Fruit fly (Drosophila melanogaster): ENCODE data around the gene Ten-a.
A peak's percentile ranks its signal among the peaks of the same experiment; 100 is the strongest.

The Ten-a gene

DNA sequence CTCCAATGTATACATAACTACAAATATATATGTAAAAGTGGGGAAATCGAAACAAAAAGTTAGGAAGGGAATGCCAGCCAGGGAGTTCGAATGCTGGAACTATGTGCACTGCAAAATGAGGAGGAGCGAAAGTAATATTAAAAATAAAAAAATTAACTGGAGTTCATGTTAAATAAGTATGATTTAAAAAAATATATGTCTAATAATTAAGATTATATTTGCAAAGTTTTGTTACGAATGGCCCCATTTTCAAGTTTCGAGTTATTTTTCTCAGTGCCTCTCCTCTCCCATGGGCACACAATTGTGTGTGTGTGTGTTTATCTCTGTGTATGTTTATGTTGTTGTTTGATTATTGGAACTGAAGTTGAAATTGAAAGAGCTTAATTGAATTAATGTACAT, 198.9 kb downstream of the Ten-a start (continued):
- peak; percentile 31 for TF ChIP-seq nau (GFP tag; optimal IDR thresholded peaks at IDR 0.05)
- no peak for TF ChIP-seq CG13624 (GFP tag; optimal IDR thresholded peaks at IDR 0.05)
- TF ChIP-seq Lpt (GFP tag; optimal IDR thresholded peaks at IDR 0.05) = no peak
- no peak for TF ChIP-seq BtbVII (GFP tag; optimal IDR thresholded peaks at IDR 0.05)
- TF ChIP-seq CG12155 (GFP tag; optimal IDR thresholded peaks at IDR 0.05) = no peak
- TF ChIP-seq CG2875 (GFP tag; optimal IDR thresholded peaks at IDR 0.05) = peak; percentile 62
- peak; percentile 46 for TF ChIP-seq CG3407 (GFP tag; optimal IDR thresholded peaks at IDR 0.05)
- no peak for TF ChIP-seq Dad (GFP tag; optimal IDR thresholded peaks at IDR 0.05)
- no peak for TF ChIP-seq wdn (GFP tag; IDR thresholded peaks at IDR 0.05)
- TF ChIP-seq Ada2b (GFP tag; IDR thresholded peaks at IDR 0.05) = peak; percentile 61
- TF ChIP-seq onecut (GFP tag; IDR thresholded peaks at IDR 0.05) = no peak
- TF ChIP-seq Sox100B (GFP tag; optimal IDR thresholded peaks at IDR 0.05) = peak; percentile 63
- TF ChIP-seq CG8765 (GFP tag; IDR thresholded peaks at IDR 0.05) = no peak
- TF ChIP-seq ham (GFP tag; IDR thresholded peaks at IDR 0.05) = no peak
- TF ChIP-seq CG6683 (GFP tag; optimal IDR thresholded peaks at IDR 0.05) = no peak
- TF ChIP-seq run (tag; optimal IDR thresholded peaks at IDR 0.05) = no peak
- no peak for TF ChIP-seq CG17568 (GFP tag; optimal IDR thresholded peaks at IDR 0.05)
- TF ChIP-seq hkb (optimal IDR thresholded peaks at IDR 0.05) = no peak
- TF ChIP-seq hkb (GFP tag; IDR thresholded peaks at IDR 0.05) = peak; percentile 62
- peak; percentile 76 for TF ChIP-seq unpg (GFP tag; optimal IDR thresholded peaks at IDR 0.05)
- TF ChIP-seq Mad (GFP tag; optimal IDR thresholded peaks at IDR 0.05) = no peak
- TF ChIP-seq Side (GFP tag; optimal IDR thresholded peaks at IDR 0.05) = no peak
- no peak for TF ChIP-seq ro (GFP tag; IDR thresholded peaks at IDR 0.05)
- TF ChIP-seq trem (tag; optimal IDR thresholded peaks at IDR 0.05) = peak; percentile 62
- no peak for TF ChIP-seq pzg (GFP tag; optimal IDR thresholded peaks at IDR 0.05)
- TF ChIP-seq sisA (GFP tag; IDR thresholded peaks at IDR 0.05) = peak; percentile 64
- TF ChIP-seq Eip74EF (GFP tag; optimal IDR thresholded peaks at IDR 0.05) = peak in 1 of 2 experiments; percentile 40
- TF ChIP-seq CG14965 (GFP tag; optimal IDR thresholded peaks at IDR 0.05; ENCODE audit: borderline replicate concordance) = no peak
- TF ChIP-seq pfk (GFP tag; optimal IDR thresholded peaks at IDR 0.05) = no peak
- TF ChIP-seq CG11456 (GFP tag; IDR thresholded peaks at IDR 0.05) = no peak
- TF ChIP-seq CG15269 (tag; optimal IDR thresholded peaks at IDR 0.05) = peak; percentile 32
- TF ChIP-seq Dip3 (GFP tag; optimal IDR thresholded peaks at IDR 0.05) = no peak
- TF ChIP-seq MBD-R2 (GFP tag; IDR thresholded peaks at IDR 0.05) = 0 out of 2 replicates have a peak, but pooled peaks have one; percentile 5
- TF ChIP-seq z (GFP tag; IDR thresholded peaks at IDR 0.05) = no peak
- TF ChIP-seq p53 (GFP tag; optimal IDR thresholded peaks at IDR 0.05) = no peak
- TF ChIP-seq odd (GFP tag; optimal IDR thresholded peaks at IDR 0.05) = no peak
- no peak for TF ChIP-seq CG4328 (GFP tag; optimal IDR thresholded peaks at IDR 0.05)
- TF ChIP-seq Hsf (GFP tag; optimal IDR thresholded peaks at IDR 0.05) = peak; percentile 15
- TF ChIP-seq repo (GFP tag; optimal IDR thresholded peaks at IDR 0.05) = no peak
- TF ChIP-seq knrl (GFP tag; IDR thresholded peaks at IDR 0.05; ENCODE audit: partially characterized antibody) = no peak
- no peak for TF ChIP-seq CG10274 (GFP tag; optimal IDR thresholded peaks at IDR 0.05)
- TF ChIP-seq CG13287 (GFP tag; IDR thresholded peaks at IDR 0.05; ENCODE audit: partially characterized antibody) = no peak
- TF ChIP-seq CG1603 (tag; optimal IDR thresholded peaks at IDR 0.05) = peak; percentile 27
- no peak for TF ChIP-seq B-H2 (GFP tag; optimal IDR thresholded peaks at IDR 0.05)
- no peak for TF ChIP-seq inv (GFP tag; IDR thresholded peaks at IDR 0.05; ENCODE audit: partially characterized antibody)
- no peak for TF ChIP-seq aop (GFP tag; IDR thresholded peaks at IDR 0.05)
- TF ChIP-seq insv (GFP tag; optimal IDR thresholded peaks at IDR 0.05) = no peak
- 0 out of 2 replicates have a peak, but pooled peaks have one; percentile 28 for TF ChIP-seq seq (GFP tag; IDR thresholded peaks at IDR 0.05)
- TF ChIP-seq az2 (GFP tag; optimal IDR thresholded peaks at IDR 0.05) = peak; percentile 69
- TF ChIP-seq dpn (GFP tag; optimal IDR thresholded peaks at IDR 0.05) = peak in 1 of 2 experiments; percentile 43
- TF ChIP-seq NC2α (GFP tag; optimal IDR thresholded peaks at IDR 0.05) = no peak
- TF ChIP-seq CG6175 (GFP tag; IDR thresholded peaks at IDR 0.05) = no peak
